Worm (Caenorhabditis elegans) whole organism, young adult: ENCODE data around the gene T26G10.3.

Experiments
- Y95B8A.8 ChIP-seq: fragments of 200-800 bp; sonication (Bioruptor generic); IDR thresholded peaks from 2 replicates; pipeline ENCODE4 v1.3.6; 2022; ENCODE audit warnings: missing genetic modification reagents, missing genetic modification characterization, missing compliant biosample characterization
- ceh-91 ChIP-seq: fragments of 200-800 bp; sonication (Bioruptor generic); IDR thresholded peaks from 2 replicates; pipeline ENCODE4 v1.3.6; 2022; ENCODE audit warnings: missing genetic modification reagents, missing genetic modification characterization, missing compliant biosample characterization
- rec-8 ChIP-seq, 2 experiments: sonication (generic microtip); optimal IDR thresholded peaks; 2 replicates each; lab custom pipeline; 2016; ENCODE audit warnings: mild to moderate bottlenecking in 2 of 2, missing genetic modification characterization in 2 of 2, missing genetic modification reagents in 2 of 2, missing genotype in 2 of 2, missing biosample characterization in 1 of 2, missing compliant biosample characterization in 1 of 2, moderate library complexity in 1 of 2
- snpc-4 ChIP-seq, 5 experiments: fragments of 150-350 bp in 1 of 5; sonication (generic microtip) in 4 of 5; optimal IDR thresholded peaks; 2 replicates each; lab custom pipeline; 2014 to 2018; ENCODE audit warnings: missing genetic modification characterization in 5 of 5, missing biosample characterization in 3 of 5, antibody characterized with exemption in 2 of 5, mild to moderate bottlenecking in 2 of 5, missing compliant biosample characterization in 2 of 5, missing genotype in 2 of 5, moderate library complexity in 2 of 5, missing genetic modification reagents in 1 of 5
- xnd-1 ChIP-seq: sonication (generic microtip); optimal IDR thresholded peaks from 2 replicates; lab custom pipeline; 2016; ENCODE audit warnings: missing genotype, missing genetic modification reagents, missing genetic modification characterization, missing compliant biosample characterization
- ztf-18 ChIP-seq: sonication (generic microtip); optimal IDR thresholded peaks from 2 replicates; lab custom pipeline; 2016; ENCODE audit warnings: missing genotype, mild to moderate bottlenecking, missing genetic modification characterization, missing compliant biosample characterization

- TF ChIP-seq xnd-1 (tag; lab: Kevin White, UChicago) (no peak), rec-8 (tag; optimal IDR thresholded peaks at IDR 0.05; lab: Kevin White, UChicago) (no peak), ceh-91 (GFP tag; lab: Robert Waterston, UW) (no peak), ztf-18 (tag; lab: Kevin White, UChicago) (no peak), snpc-4 (GFP tag; optimal IDR thresholded peaks at IDR 0.05; lab: Kevin White, UChicago) (no peak), snpc-4 (tag; optimal IDR thresholded peaks at IDR 0.05; lab: Kevin White, UChicago) (no peak), Y95B8A.8 (GFP tag; lab: Robert Waterston, UW) (no peak)
These were observed 27.9 kb upstream of the T26G10.3 start, which contains the start of gene emb-30 for ce11 chrIII:9441133-9441532.
